Worm (Caenorhabditis elegans): ENCODE measurements around the gene str-253.
A peak's percentile ranks its signal among the peaks of the same experiment; 100 is the strongest.

The str-253 gene

DNA sequence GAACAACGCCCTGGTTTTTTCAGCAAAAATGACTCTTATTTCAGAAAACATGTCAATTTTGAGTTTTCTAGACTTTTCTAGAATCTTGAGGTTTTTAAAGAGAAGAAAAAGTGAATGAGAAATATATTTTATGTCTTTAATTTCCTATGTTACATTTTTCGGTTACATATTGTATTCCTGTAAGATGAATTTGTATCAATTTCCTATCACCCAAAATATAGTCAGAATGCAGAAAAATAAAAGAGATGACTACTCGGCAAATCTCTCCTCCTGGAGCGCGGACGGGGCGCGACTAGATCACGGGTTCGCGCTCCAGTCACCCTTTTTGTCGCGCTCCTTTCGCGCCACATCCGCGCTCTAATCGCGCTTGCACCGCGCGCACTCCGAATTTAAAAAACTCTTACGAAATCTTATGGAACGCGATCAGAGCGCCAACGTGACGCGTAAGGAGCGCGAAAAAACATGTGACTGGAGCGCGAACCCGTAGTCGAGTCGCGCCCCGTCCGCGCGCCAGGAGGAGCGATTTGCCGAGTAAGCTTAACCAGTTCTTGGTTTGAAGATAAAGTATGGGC is at the start of gene str-253:
str-253 (minus strand) TSS at position 51 of the 572 bp plus-strand sequence.
- peak in 1 of 2 experiments; percentile 82 for TF ChIP-seq unc-62 (GFP tag; optimal IDR thresholded peaks at IDR 0.05 in 1 of 2)
- no peak for TF ChIP-seq unc-62 (tag; optimal IDR thresholded peaks at IDR 0.05)
- peak; percentile 72 for TF ChIP-seq set-16 (GFP tag; IDR thresholded peaks at IDR 0.05)
- no peak for TF ChIP-seq egl-43 (GFP tag; IDR thresholded peaks at IDR 0.05)

DNA sequence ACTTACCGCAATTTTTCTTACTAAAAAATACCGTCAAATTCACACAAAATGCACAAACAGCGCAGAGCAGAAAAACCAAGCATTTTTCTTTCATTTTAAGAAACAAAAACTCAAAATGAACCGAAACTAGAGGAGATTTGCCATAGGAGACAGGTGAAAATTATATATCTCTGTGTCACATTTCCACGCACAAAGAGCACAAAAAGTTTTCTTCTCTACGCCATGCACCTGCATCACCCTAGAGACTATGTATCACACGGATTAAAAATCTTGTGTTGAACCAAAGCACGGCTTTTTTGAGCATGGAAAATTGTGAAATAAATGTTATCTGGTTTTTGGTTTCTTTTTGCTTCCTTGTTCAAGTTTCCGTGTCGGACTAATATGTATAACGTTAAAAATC is 49.4 kb upstream of the str-253 start, which contains the start of gene irld-15:
irld-15 (minus strand) TSS at position 101 of the 400 bp plus-strand sequence.
- TF ChIP-seq dmd-8 (GFP tag; IDR thresholded peaks at IDR 0.05) (no peak), madf-9 (GFP tag; conservative IDR thresholded peaks at IDR 0.05) (no peak), F10B5.3 (tag; optimal IDR thresholded peaks at IDR 0.05) (no peak), F26F4.8 (GFP tag; conservative IDR thresholded peaks at IDR 0.05) (no peak), T26A8.4 (GFP tag; IDR thresholded peaks at IDR 0.05) (no peak), mdl-1 (tag; optimal IDR thresholded peaks at IDR 0.05) (no peak), nhr-237 (tag; optimal IDR thresholded peaks at IDR 0.05) (no peak), daf-8 (GFP tag; IDR thresholded peaks at IDR 0.05) (no peak), zfp-3 (GFP tag; conservative IDR thresholded peaks at IDR 0.05) (no peak), rbr-2 (tag; optimal IDR thresholded peaks at IDR 0.05) (no peak), ztf-7 (tag; optimal IDR thresholded peaks at IDR 0.05) (no peak), ceh-20 (GFP tag; IDR thresholded peaks at IDR 0.05) (no peak), set-16 (GFP tag; IDR thresholded peaks at IDR 0.05) (no peak), D1046.2 (GFP tag; IDR thresholded peaks at IDR 0.05) (no peak), tra-1 (GFP tag; IDR thresholded peaks at IDR 0.05) (no peak), lin-1 (GFP tag; IDR thresholded peaks at IDR 0.05) (no peak), zag-1 (tag; optimal IDR thresholded peaks at IDR 0.05) (no peak), mes-2 (tag; optimal IDR thresholded peaks at IDR 0.05; ENCODE audit: poor library complexity, severe bottlenecking) (no peak), F49E8.2 (tag; optimal IDR thresholded peaks at IDR 0.05; ENCODE audit: borderline replicate concordance) (no peak), spr-1 (tag; optimal IDR thresholded peaks at IDR 0.05) (no peak)

DNA sequence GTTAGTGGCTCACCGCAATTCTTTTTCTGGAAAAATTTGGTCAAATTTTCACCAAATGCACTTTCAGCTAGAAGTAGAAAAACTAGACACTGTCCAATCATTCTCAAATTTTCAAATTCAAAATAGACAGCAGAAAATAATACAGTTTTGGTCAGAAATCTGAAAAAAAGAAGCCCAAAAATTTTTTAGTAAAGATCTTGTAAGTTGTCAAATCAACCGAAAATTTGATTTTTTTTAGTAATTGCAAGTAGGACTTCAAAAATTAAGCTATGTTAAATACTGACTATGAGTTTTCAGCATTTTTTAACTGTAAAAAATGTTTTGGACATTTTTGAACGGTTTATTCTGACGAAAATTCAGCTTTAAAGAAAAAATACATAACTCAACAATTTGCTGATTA is 46.5 kb upstream of the str-253 start, which contains the start of gene Y19D10B.8:
Y19D10B.8 (minus strand) TSS at position 101 of the 400 bp plus-strand sequence.
- TF ChIP-seq unc-39 (tag; optimal IDR thresholded peaks at IDR 0.05) (no peak), T20F7.1 (GFP tag; optimal IDR thresholded peaks at IDR 0.05) (no peak), dmd-6 (GFP tag; IDR thresholded peaks at IDR 0.05) (no peak), pha-4 (GFP tag; IDR thresholded peaks at IDR 0.05) (no peak), pha-4 (tag; optimal IDR thresholded peaks at IDR 0.05) (no peak), lir-3 (tag; optimal IDR thresholded peaks at IDR 0.05) (no peak), madf-5 (GFP tag; IDR thresholded peaks at IDR 0.05) (no peak), zfp-2 (tag; optimal IDR thresholded peaks at IDR 0.05) (no peak), D1046.2 (GFP tag; IDR thresholded peaks at IDR 0.05) (no peak), attf-4 (tag; optimal IDR thresholded peaks at IDR 0.05) (no peak), pqm-1 (tag; optimal IDR thresholded peaks at IDR 0.05) (no peak), ces-1 (GFP tag; optimal IDR thresholded peaks at IDR 0.05) (no peak), lsy-2 (tag; optimal IDR thresholded peaks at IDR 0.05) (no peak), ZK546.5 (tag; optimal IDR thresholded peaks at IDR 0.05) (no peak), ceh-44 (GFP tag; IDR thresholded peaks at IDR 0.05) (no peak)

DNA sequence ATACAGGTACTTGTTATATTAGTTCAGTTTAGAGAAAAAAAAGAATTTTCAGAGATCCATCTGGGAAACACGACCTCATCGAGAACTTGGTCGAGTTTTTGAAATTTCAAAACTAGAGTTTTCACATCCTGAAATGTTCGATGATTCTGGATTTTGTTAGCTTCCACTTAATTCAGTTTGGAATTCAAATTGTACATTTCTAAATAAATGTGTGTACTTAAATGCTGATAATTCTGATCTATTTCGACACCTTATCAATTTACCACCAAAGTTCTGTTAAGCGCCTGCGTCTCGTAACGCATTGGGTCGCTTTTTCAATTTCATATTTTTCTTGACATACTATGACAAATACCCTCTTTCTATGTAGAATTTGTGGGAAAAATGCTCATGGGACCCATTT is 40.2 kb upstream of the str-253 start, which contains the start of gene nhr-226:
nhr-226 (plus strand) TSS at position 301 of the 400 bp plus-strand sequence.
- TF ChIP-seq lin-15B (tag; optimal IDR thresholded peaks at IDR 0.05) (no peak), hlh-11 (tag; optimal IDR thresholded peaks at IDR 0.05) (no peak), pqm-1 (tag; optimal IDR thresholded peaks at IDR 0.05) (peak; percentile 13), vab-7 (GFP tag; IDR thresholded peaks at IDR 0.05) (no peak), Y75B8A.6 (GFP tag; IDR thresholded peaks at IDR 0.05) (no peak)
